Fruit fly (Drosophila melanogaster) whole organism, wandering third instar larva: ENCODE results near the gene PH4alphaNE2.

Experiments
- Abd-B ChIP-seq: fragments of >200 bp; optimal IDR thresholded peaks from 2 replicates; lab custom pipeline; 2017; ENCODE audit warnings: missing biosample characterization, missing genetic modification characterization
- CG32264 ChIP-seq: fragments of 200-800 bp; sonication (Bioruptor generic); optimal IDR thresholded peaks from 2 replicates; lab custom pipeline; 2016; ENCODE audit warnings: missing biosample characterization, missing genetic modification characterization
- CG9705 ChIP-seq: fragments of 200-800 bp; sonication (Bioruptor generic); optimal IDR thresholded peaks from 2 replicates; lab custom pipeline; 2018; ENCODE audit warnings: missing biosample characterization, mild to moderate bottlenecking, missing genetic modification characterization
- CrebA ChIP-seq: fragments of 200-800 bp; sonication (Bioruptor generic); optimal IDR thresholded peaks from 2 replicates; lab custom pipeline; 2016; ENCODE audit warnings: missing biosample characterization, mild to moderate bottlenecking, missing genetic modification characterization, borderline replicate concordance
- Dfd ChIP-seq: fragments of >200 bp; optimal IDR thresholded peaks from 2 replicates; lab custom pipeline; 2017; ENCODE audit warnings: missing biosample characterization, missing genetic modification characterization
- Dif ChIP-seq: fragments of 200-275, 200-300 bp; sonication (Bioruptor generic); optimal IDR thresholded peaks from 2 replicates; lab custom pipeline; 2018; ENCODE audit warnings: missing biosample characterization, missing genetic modification characterization; ENCODE audit not compliant: partially characterized antibody
- Hr78 ChIP-seq: fragments of >200 bp; optimal IDR thresholded peaks from 2 replicates; lab custom pipeline; 2017; ENCODE audit warnings: missing biosample characterization, missing genetic modification characterization
- Hr83 ChIP-seq: fragments of 200-300 bp; sonication (Bioruptor generic); optimal IDR thresholded peaks from 2 replicates; lab custom pipeline; 2016; ENCODE audit warnings: missing biosample characterization, mild to moderate bottlenecking, missing genetic modification characterization, moderate library complexity; ENCODE audit not compliant: poor library complexity, severe bottlenecking
- Jra ChIP-seq: sonication (Bioruptor generic); optimal IDR thresholded peaks from 2 replicates; lab custom pipeline; 2016; ENCODE audit warnings: missing biosample characterization, missing genetic modification characterization
- Mio ChIP-seq: sonication (Bioruptor generic); optimal IDR thresholded peaks from 2 replicates; lab custom pipeline; 2016; ENCODE audit warnings: missing biosample characterization, missing genetic modification characterization
- Myc ChIP-seq: fragments of >200 bp; optimal IDR thresholded peaks from 2 replicates; lab custom pipeline; 2017
- N ChIP-seq: fragments of >200 bp; optimal IDR thresholded peaks from 2 replicates; lab custom pipeline; 2018; ENCODE audit warnings: missing biosample characterization, missing external identifiers, missing genetic modification characterization
- OdsH ChIP-seq: fragments of 200-800 bp; sonication (Bioruptor generic); optimal IDR thresholded peaks from 2 replicates; lab custom pipeline; 2016; ENCODE audit warnings: missing biosample characterization, mild to moderate bottlenecking, missing genetic modification characterization
- Sp1 ChIP-seq: fragments of 200-800 bp; sonication (Bioruptor generic); optimal IDR thresholded peaks from 3 replicates; lab custom pipeline; 2019; ENCODE audit warnings: missing biosample characterization, mild to moderate bottlenecking, missing genetic modification characterization, moderate library complexity
- Vsx2 ChIP-seq: fragments of 200-300, 225-300 bp; sonication (Bioruptor generic); optimal IDR thresholded peaks from 2 replicates; lab custom pipeline; 2018; ENCODE audit warnings: missing biosample characterization, missing genetic modification characterization; ENCODE audit not compliant: partially characterized antibody
- br ChIP-seq: fragments of 200-800 bp; sonication (Bioruptor generic); optimal IDR thresholded peaks from 2 replicates; lab custom pipeline; 2016; ENCODE audit warnings: missing biosample characterization, missing genetic modification characterization
- brk ChIP-seq: fragments of 200-800 bp; sonication (Bioruptor generic); optimal IDR thresholded peaks from 2 replicates; lab custom pipeline; 2016; ENCODE audit warnings: missing biosample characterization, mild to moderate bottlenecking, missing genetic modification characterization
- dl ChIP-seq, 2 experiments: fragments of 175-275, 200-275 bp in 1 of 2; fragments of 200-275 bp in 1 of 2; sonication (Bioruptor generic); optimal IDR thresholded peaks; lab custom pipeline; 2018; ENCODE audit warnings: mild to moderate bottlenecking in 2 of 2, missing biosample characterization in 2 of 2, missing genetic modification characterization in 2 of 2, moderate library complexity in 2 of 2; ENCODE audit not compliant: partially characterized antibody in 2 of 2, insufficient read depth in 1 of 2
- dmrt93B ChIP-seq: fragments of 200-800 bp; sonication (Bioruptor generic); optimal IDR thresholded peaks from 2 replicates; lab custom pipeline; 2018; ENCODE audit warnings: missing biosample characterization, mild to moderate bottlenecking, missing genetic modification characterization
- dsf ChIP-seq: sonication (Bioruptor generic); optimal IDR thresholded peaks from 2 replicates; lab custom pipeline; 2016; ENCODE audit warnings: missing biosample characterization, missing genetic modification characterization, borderline replicate concordance
- ey ChIP-seq: fragments of 200-800 bp; sonication (Bioruptor generic); optimal IDR thresholded peaks from 2 replicates; lab custom pipeline; 2016; ENCODE audit warnings: missing biosample characterization, missing genetic modification characterization
- foxo ChIP-seq, 2 experiments: fragments of 200-800 bp; sonication (Bioruptor generic); optimal IDR thresholded peaks; 2 replicates in 1 of 2; 3 replicates in 1 of 2; lab custom pipeline; 2016 to 2017; ENCODE audit warnings: missing biosample characterization in 2 of 2, missing genetic modification characterization in 2 of 2
- fru ChIP-seq: fragments of 200-800 bp; sonication (Bioruptor generic); optimal IDR thresholded peaks from 3 replicates; lab custom pipeline; 2016; ENCODE audit warnings: missing biosample characterization, mild to moderate bottlenecking, missing genetic modification characterization
- h ChIP-seq: fragments of 200-800 bp; sonication (Bioruptor generic); optimal IDR thresholded peaks from 3 replicates; lab custom pipeline; 2016; ENCODE audit warnings: missing biosample characterization, mild to moderate bottlenecking, missing genetic modification characterization
- pan ChIP-seq: fragments of >200 bp; optimal IDR thresholded peaks from 2 replicates; lab custom pipeline; 2017
- psq ChIP-seq: fragments of 200-800 bp; sonication (Bioruptor generic); optimal IDR thresholded peaks from 3 replicates; lab custom pipeline; 2017; ENCODE audit warnings: missing biosample characterization, mild to moderate bottlenecking, missing genetic modification characterization, moderate library complexity
- sv ChIP-seq: fragments of 200-800 bp; sonication (Bioruptor generic); optimal IDR thresholded peaks from 3 replicates; lab custom pipeline; 2016; ENCODE audit warnings: missing biosample characterization, missing genetic modification characterization
- usp ChIP-seq: fragments of >200 bp; optimal IDR thresholded peaks from 2 replicates; lab custom pipeline; 2017; ENCODE audit warnings: missing biosample characterization, missing genetic modification characterization
- woc ChIP-seq: sonication (Bioruptor generic); optimal IDR thresholded peaks from 2 replicates; lab custom pipeline; 2016; ENCODE audit warnings: missing biosample characterization, mild to moderate bottlenecking, missing genetic modification characterization

The PH4alphaNE2 gene

DNA sequence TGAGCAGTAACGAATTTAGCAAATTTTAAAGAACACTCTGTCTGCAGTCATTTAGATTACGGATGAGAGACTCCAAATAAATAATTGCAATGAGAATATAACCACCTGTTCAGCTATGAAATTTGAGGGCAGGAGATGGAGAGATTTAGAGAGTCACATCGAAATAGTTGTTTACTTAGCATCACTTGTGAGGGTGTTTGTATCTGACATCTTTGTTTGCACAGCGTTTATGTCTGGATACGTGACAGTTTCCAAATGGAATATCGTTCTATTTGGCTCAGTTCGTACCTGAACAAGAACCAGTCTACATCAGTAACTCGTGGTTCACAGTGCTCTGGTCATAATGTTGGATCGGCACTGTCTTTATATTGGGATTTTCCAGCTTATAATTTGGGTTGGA lies 22.2 kb downstream of the PH4alphaNE2 start, which contains the start of gene PH4alphaSG2:
Gene PH4alphaSG2, plus strand, starts transcription at position 278 of the 400 bp plus-strand sequence.
- peak; percentile 84 for TF ChIP-seq h (GFP tag; lab: Kevin White, UChicago)
- peak; percentile 4 for TF ChIP-seq OdsH
- no peak for TF ChIP-seq psq (GFP tag; lab: Kevin White, UChicago)

DNA sequence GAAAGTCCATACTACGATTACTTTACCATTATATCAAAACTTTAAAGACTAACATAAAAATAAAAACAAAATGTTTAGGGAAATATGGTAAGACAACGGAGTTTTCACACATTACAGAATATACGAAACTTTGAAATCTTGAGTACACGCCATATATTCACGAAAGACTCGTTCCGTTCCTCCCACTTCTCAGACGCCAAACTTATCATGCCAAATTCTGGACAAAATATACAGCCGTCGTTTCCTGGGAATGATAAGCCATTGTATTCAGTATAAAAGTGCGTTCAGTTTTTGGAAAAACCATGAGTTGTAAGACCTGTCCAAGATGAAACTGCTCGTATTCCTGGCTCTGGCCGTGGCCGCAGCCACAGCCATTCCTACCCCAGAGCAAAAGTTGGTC lies 23.4 kb downstream of the PH4alphaNE2 start, which contains the start of gene Jon99Fi:
Gene Jon99Fi, plus strand, starts transcription at position 301 of the 400 bp plus-strand sequence.
- TF ChIP-seq Hr83 (no peak), Dif (GFP tag; lab: Kevin White, UChicago) (no peak)

DNA sequence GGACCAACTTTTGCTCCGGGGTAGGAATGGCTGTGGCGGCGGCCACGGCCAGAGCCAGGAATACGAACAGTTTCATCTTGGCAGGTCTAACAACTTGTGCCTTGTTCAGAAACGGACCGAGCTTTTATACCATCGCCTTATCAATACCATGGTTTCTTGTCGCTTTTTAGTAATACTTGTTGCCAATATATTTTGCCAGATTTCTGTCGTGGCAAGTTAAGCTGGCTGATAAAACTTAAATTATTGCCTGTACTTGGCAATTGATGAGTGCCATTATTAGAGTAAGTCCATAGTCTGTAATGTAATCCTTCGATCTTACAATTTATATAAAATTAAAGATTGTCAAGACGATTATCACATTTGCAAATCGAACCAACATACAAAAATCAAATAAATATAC lies 24.2 kb downstream of the PH4alphaNE2 start, which contains the start of gene Jon99Fii:
Gene Jon99Fii, minus strand, starts transcription at position 101 of the 400 bp plus-strand sequence.
- no peak for TF ChIP-seq woc (GFP tag; lab: Kevin White, UChicago)
- TF ChIP-seq, all 38 proteins: peak for 0

DNA sequence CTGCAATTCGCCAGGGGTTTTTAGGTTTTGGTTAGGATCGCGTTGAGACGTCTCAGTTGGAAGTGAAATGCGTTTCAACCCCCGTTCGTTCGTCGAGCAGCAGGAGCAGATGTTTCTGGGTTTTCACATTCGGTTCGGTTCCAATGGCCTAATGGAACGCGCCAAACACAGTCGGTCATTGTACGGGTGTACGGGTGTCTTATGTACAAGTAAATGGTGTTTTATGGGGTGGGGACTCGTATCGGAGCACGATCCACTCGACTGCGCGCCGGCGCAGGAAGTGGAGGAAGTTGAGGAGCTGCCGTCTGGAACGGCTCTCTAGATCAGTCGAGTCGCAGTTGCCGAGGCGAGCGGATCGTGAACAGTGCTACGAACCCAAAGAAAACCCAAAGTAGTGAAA lies 35.6 kb downstream of the PH4alphaNE2 start, which contains the start of gene spdo:
Gene spdo, plus strand, starts transcription at position 318 of the 400 bp plus-strand sequence.
- TF ChIP-seq CG32264 (GFP tag; lab: Kevin White, UChicago) (no peak), usp (GFP tag; lab: Kevin White, UChicago) (no peak), Vsx2 (no peak), sv (GFP tag; lab: Kevin White, UChicago) (no peak), woc (GFP tag; lab: Kevin White, UChicago) (no peak), foxo (GFP tag; optimal IDR thresholded peaks at IDR 0.05; lab: Kevin White, UChicago) (no peak), dl (GFP tag; optimal IDR thresholded peaks at IDR 0.05; lab: Kevin White, UChicago; ENCODE audit: insufficient read depth in 1 of 2, partially characterized antibody in 2 of 2) (no peak), brk (GFP tag; lab: Kevin White, UChicago) (no peak), Abd-B (GFP tag; lab: Kevin White, UChicago) (no peak), Dfd (GFP tag; lab: Kevin White, UChicago) (no peak), pan (no peak), Jra (no peak), N (no peak), dsf (GFP tag; lab: Kevin White, UChicago) (no peak), br (no peak)

DNA sequence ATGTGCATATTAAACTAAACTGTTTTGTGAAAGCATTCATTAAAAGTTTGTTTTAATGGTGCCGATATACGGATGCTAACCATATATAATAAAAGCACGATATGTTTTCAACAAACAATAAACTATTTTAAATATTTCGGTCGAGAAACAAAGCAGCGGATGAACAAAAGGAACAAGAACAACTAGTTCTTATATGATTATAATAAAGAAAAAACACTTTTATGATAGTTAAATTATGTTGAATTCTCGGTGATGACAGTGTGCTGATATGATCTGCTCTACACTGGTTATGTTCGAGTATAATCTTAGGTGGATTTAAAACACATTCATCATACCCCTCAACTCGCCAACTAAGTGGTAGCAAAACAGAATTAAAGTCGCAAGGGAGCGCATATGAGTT lies 36.1 kb downstream of the PH4alphaNE2 start:
- TF ChIP-seq Myc: no peak

DNA sequence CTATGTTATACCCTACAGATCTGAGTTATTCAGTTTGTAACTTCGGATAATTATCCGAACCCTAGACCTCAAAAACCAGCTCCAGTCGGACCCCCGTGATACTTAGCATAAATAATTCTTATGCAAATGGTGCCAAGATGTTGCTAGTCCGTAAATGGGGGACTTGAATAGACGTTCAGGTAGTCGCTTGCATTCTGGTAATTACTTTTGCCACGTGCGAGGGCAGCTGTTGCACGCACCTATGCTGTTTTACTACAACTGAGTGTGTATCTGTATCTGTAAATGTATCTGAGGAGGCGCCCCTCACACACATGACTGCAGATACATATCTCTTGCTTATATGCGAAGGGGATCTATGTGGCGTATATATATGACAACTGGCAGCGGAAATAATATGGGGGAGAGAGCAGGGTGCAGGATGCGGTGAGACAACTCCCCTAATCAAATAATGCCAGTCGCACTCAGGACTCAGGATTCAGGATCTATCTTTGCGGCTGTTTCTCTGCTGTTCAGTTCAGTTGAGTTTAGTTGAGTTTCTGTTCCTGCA lies 37.3 kb downstream of the PH4alphaNE2 start:
- TF ChIP-seq CG9705 (GFP tag; lab: Kevin White, UChicago) (no peak), CG32264 (GFP tag; lab: Kevin White, UChicago) (no peak), pan (no peak), Dif (GFP tag; lab: Kevin White, UChicago) (no peak), ey (GFP tag; lab: Kevin White, UChicago) (no peak), Sp1 (GFP tag; lab: Kevin White, UChicago) (no peak), fru (GFP tag; lab: Kevin White, UChicago) (no peak), Hr78 (GFP tag; lab: Kevin White, UChicago) (no peak), Mio (GFP tag; lab: Kevin White, UChicago) (no peak)

DNA sequence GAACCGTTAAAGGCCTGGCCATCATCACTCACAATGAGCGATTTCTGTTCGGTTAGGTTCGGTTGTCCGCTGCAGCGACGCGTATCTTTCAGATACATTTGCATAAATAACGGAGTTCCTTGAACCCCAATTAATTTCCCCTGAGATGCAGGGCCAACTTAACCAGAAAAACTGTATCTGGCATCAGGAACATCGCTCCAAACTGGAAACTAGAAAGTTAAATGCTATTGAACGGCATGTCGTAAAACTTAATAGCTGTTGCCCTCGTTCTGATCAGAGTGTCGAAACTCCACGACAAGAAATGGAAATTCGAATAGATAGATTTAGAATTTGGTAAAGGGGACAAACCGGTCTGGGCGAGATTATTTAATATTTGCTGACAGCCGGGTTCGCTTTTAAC lies 39.7 kb downstream of the PH4alphaNE2 start:
- TF ChIP-seq N: no peak
- no peak for TF ChIP-seq dmrt93B (GFP tag; lab: Kevin White, UChicago)
- no peak for TF ChIP-seq h (GFP tag; lab: Kevin White, UChicago)
- TF ChIP-seq CrebA (GFP tag; lab: Kevin White, UChicago): no peak
- TF ChIP-seq Dif (GFP tag; lab: Kevin White, UChicago): no peak
- no peak for TF ChIP-seq br
